Worm (Caenorhabditis elegans) whole organism, L3 larva: ENCODE results near the gene Y62H9A.13.
A peak's percentile ranks its signal among the peaks of the same experiment; 100 is the strongest.

Source experiments
- ZK546.5 ChIP-seq: sonication (generic microtip); optimal IDR thresholded peaks from 2 replicates; lab custom pipeline; 2017; ENCODE audit warnings: missing biosample characterization, missing genetic modification characterization
- aly-2 ChIP-seq: fragments of 150-350 bp; optimal IDR thresholded peaks from 2 replicates; lab custom pipeline; 2014; ENCODE audit warnings: missing biosample characterization, missing genetic modification characterization
- ceh-16 ChIP-seq: sonication (generic microtip); optimal IDR thresholded peaks from 2 replicates; lab custom pipeline; 2017; ENCODE audit warnings: missing biosample characterization, missing genetic modification characterization
- ceh-28 ChIP-seq: fragments of 150-350 bp; optimal IDR thresholded peaks from 2 replicates; lab custom pipeline; 2014; ENCODE audit warnings: missing biosample characterization, missing genetic modification reagents, missing genetic modification characterization
- ceh-82 ChIP-seq: fragments of 150-350 bp; optimal IDR thresholded peaks from 2 replicates; lab custom pipeline; 2014; ENCODE audit warnings: missing biosample characterization, missing genetic modification characterization
- daf-12 ChIP-seq: fragments of 150-350 bp; optimal IDR thresholded peaks from 2 replicates; lab custom pipeline; 2014; ENCODE audit warnings: missing biosample characterization, missing genetic modification reagents, missing genetic modification characterization
- egl-27 ChIP-seq: sonication (generic microtip); optimal IDR thresholded peaks from 4 replicates; lab custom pipeline; 2017; ENCODE audit warnings: missing biosample characterization, missing genetic modification reagents, missing genetic modification characterization
- egl-5 ChIP-seq: fragments of 150-350 bp; optimal IDR thresholded peaks from 2 replicates; lab custom pipeline; 2017; ENCODE audit warnings: missing biosample characterization, missing genetic modification reagents, missing genetic modification characterization, inconsistent platforms
- elt-2 ChIP-seq: sonication (generic microtip); optimal IDR thresholded peaks from 2 replicates; lab custom pipeline; 2016; ENCODE audit warnings: missing genetic modification reagents, mild to moderate bottlenecking, missing genetic modification characterization, missing compliant biosample characterization
- elt-3 ChIP-seq, 3 experiments: fragments of 150-350 bp in 1 of 3; sonication (generic microtip) in 2 of 3; optimal IDR thresholded peaks; 2 replicates in 2 of 3; 4 replicates in 1 of 3; lab custom pipeline; 2014 to 2017; ENCODE audit warnings: missing biosample characterization in 3 of 3, missing genetic modification characterization in 3 of 3
- fkh-10 ChIP-seq: sonication (generic microtip); optimal IDR thresholded peaks from 2 replicates; lab custom pipeline; 2017; ENCODE audit warnings: missing biosample characterization, missing genetic modification reagents, missing genetic modification characterization
- hmg-11 ChIP-seq: sonication (generic microtip); optimal IDR thresholded peaks from 2 replicates; lab custom pipeline; 2016; ENCODE audit warnings: missing genetic modification characterization, missing compliant biosample characterization
- jun-1 ChIP-seq: fragments of 150-350 bp; optimal IDR thresholded peaks from 2 replicates; lab custom pipeline; 2014; ENCODE audit warnings: missing biosample characterization, missing genetic modification reagents, missing genetic modification characterization
- lin-15B ChIP-seq: fragments of 150-350 bp; optimal IDR thresholded peaks from 2 replicates; lab custom pipeline; 2014; ENCODE audit warnings: missing biosample characterization, missing genetic modification characterization
- lin-39 ChIP-seq: fragments of 150-350 bp; optimal IDR thresholded peaks from 2 replicates; lab custom pipeline; 2018; ENCODE audit warnings: missing biosample characterization, missing genetic modification reagents, missing genetic modification characterization
- lsy-12 ChIP-seq: sonication (generic microtip); optimal IDR thresholded peaks from 2 replicates; lab custom pipeline; 2016; ENCODE audit warnings: mild to moderate bottlenecking, missing genetic modification characterization, missing compliant biosample characterization
- mdl-1 ChIP-seq: fragments of 150-350 bp; optimal IDR thresholded peaks from 2 replicates; lab custom pipeline; 2014; ENCODE audit warnings: missing biosample characterization, missing genetic modification characterization
- nhr-23 ChIP-seq: fragments of 150-350 bp; optimal IDR thresholded peaks from 2 replicates; lab custom pipeline; 2014; ENCODE audit warnings: missing biosample characterization, missing genetic modification reagents, missing genetic modification characterization
- nhr-25 ChIP-seq: sonication (generic microtip); optimal IDR thresholded peaks from 2 replicates; lab custom pipeline; 2017; ENCODE audit warnings: missing biosample characterization, missing genetic modification characterization
- nhr-28 ChIP-seq: fragments of 150-350 bp; optimal IDR thresholded peaks from 2 replicates; lab custom pipeline; 2014; ENCODE audit warnings: missing biosample characterization, missing genetic modification characterization
- nhr-43 ChIP-seq: sonication (generic microtip); optimal IDR thresholded peaks from 2 replicates; lab custom pipeline; 2016; ENCODE audit warnings: mild to moderate bottlenecking, missing genetic modification characterization, missing compliant biosample characterization; ENCODE audit not compliant: poor library complexity, severe bottlenecking
- nhr-76 ChIP-seq: fragments of 150-350 bp; sonication (generic microtip); optimal IDR thresholded peaks from 5 replicates; lab custom pipeline; 2014; ENCODE audit warnings: missing biosample characterization, missing genetic modification characterization
- nhr-77 ChIP-seq: fragments of 150-350 bp; optimal IDR thresholded peaks from 2 replicates; lab custom pipeline; 2014; ENCODE audit warnings: missing biosample characterization, missing genetic modification characterization
- pha-4 ChIP-seq: fragments of 150-350 bp; optimal IDR thresholded peaks from 2 replicates; lab custom pipeline; 2014; ENCODE audit warnings: missing biosample characterization, missing genetic modification reagents, missing genetic modification characterization
- pqm-1 ChIP-seq: fragments of 150-350 bp; optimal IDR thresholded peaks from 2 replicates; lab custom pipeline; 2017; ENCODE audit warnings: missing biosample characterization, missing genetic modification characterization, inconsistent platforms
- sea-2 ChIP-seq: fragments of 150-350 bp; sonication (generic microtip); optimal IDR thresholded peaks from 4 replicates; lab custom pipeline; 2014; ENCODE audit warnings: missing biosample characterization, missing genetic modification reagents, missing genetic modification characterization
- skn-1 ChIP-seq: fragments of 150-350 bp; optimal IDR thresholded peaks from 2 replicates; lab custom pipeline; 2014; ENCODE audit warnings: missing biosample characterization, missing genetic modification characterization
- snpc-4 ChIP-seq: fragments of 150-350 bp; optimal IDR thresholded peaks from 2 replicates; lab custom pipeline; 2014; ENCODE audit warnings: missing biosample characterization, missing genetic modification characterization
- tbx-2 ChIP-seq: sonication (generic microtip); optimal IDR thresholded peaks from 2 replicates; lab custom pipeline; 2016; ENCODE audit warnings: mild to moderate bottlenecking, missing genetic modification characterization, missing compliant biosample characterization
- unc-39 ChIP-seq: sonication (generic microtip); optimal IDR thresholded peaks from 4 replicates; lab custom pipeline; 2017; ENCODE audit warnings: missing biosample characterization, missing genetic modification characterization
- unc-62 ChIP-seq: fragments of 150-350 bp; sonication (generic microtip); optimal IDR thresholded peaks from 4 replicates; lab custom pipeline; 2014; ENCODE audit warnings: missing biosample characterization, missing genetic modification reagents, missing genetic modification characterization
- ztf-11 ChIP-seq: fragments of 150-350 bp; optimal IDR thresholded peaks from 2 replicates; lab custom pipeline; 2014; ENCODE audit warnings: missing biosample characterization, missing genetic modification characterization
- ztf-4 ChIP-seq: fragments of 150-350 bp; optimal IDR thresholded peaks from 2 replicates; lab custom pipeline; 2014; ENCODE audit warnings: missing biosample characterization, missing genetic modification characterization

Y62H9A.13 gene

DNA sequence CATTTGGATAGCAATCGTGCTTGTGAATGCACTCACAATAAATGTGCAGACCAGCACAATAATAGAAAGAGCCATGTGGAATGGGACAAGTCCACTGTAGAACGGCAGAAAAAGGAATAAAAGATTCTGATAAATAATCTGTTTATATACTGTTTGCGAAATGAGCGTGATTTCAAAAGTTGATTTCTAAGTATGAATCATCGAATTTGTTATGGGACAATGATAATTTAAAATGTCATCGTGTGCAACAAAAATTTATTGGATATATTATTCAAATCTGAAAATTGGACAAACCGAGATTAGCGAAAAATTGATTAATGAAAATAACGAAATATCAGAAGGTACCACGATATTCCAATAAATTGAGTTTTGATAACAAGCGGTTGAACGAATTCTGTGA, 22.0 kb downstream of the Y62H9A.13 start, which contains the start of gene F55G7.5:
F55G7.5 (minus strand) TSS at position 101 of the 400 bp plus-strand sequence.
- TF ChIP-seq ZK546.5 (tag; lab: Kevin White, UChicago) (no peak), egl-27 (tag; lab: Kevin White, UChicago) (no peak), pqm-1 (tag; lab: Kevin White, UChicago) (no peak), unc-39 (tag; lab: Kevin White, UChicago) (no peak), fkh-10 (GFP tag; lab: Kevin White, UChicago) (no peak), tbx-2 (tag; lab: Kevin White, UChicago) (no peak)
- TF ChIP-seq, all 47 proteins: peak for 0

DNA sequence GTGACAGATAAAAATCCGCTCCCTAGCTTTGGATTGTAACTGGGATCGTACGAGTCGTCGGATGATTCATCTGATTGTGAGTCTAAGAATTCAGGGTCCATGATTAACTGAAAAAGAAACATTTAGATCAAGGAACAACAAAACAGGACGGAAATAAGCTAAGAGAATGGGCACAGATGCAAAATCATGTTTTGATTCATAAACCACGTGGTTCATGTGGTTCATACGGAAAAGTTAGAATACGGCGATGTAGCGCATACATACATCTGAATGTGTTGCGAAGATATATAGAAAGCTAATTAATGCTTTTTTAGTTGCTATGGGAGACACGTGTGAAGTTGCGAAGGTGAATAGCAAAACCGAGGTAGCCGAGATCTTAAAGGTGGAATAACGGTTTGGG, 25.1 kb downstream of the Y62H9A.13 start, which contains the start of gene F55G7.3:
F55G7.3 (minus strand) TSS at position 101 of the 400 bp plus-strand sequence.
- TF ChIP-seq nhr-23 (tag; lab: Kevin White, UChicago) (no peak), ztf-4 (tag; lab: Kevin White, UChicago) (no peak), fkh-10 (GFP tag; lab: Kevin White, UChicago) (no peak), jun-1 (no peak), ceh-16 (no peak), daf-12 (tag; lab: Kevin White, UChicago) (no peak), nhr-77 (tag; lab: Kevin White, UChicago) (no peak), egl-5 (tag; lab: Kevin White, UChicago) (no peak), lsy-12 (tag; lab: Kevin White, UChicago) (no peak)
- TF ChIP-seq, all 47 proteins: peak for 0

DNA sequence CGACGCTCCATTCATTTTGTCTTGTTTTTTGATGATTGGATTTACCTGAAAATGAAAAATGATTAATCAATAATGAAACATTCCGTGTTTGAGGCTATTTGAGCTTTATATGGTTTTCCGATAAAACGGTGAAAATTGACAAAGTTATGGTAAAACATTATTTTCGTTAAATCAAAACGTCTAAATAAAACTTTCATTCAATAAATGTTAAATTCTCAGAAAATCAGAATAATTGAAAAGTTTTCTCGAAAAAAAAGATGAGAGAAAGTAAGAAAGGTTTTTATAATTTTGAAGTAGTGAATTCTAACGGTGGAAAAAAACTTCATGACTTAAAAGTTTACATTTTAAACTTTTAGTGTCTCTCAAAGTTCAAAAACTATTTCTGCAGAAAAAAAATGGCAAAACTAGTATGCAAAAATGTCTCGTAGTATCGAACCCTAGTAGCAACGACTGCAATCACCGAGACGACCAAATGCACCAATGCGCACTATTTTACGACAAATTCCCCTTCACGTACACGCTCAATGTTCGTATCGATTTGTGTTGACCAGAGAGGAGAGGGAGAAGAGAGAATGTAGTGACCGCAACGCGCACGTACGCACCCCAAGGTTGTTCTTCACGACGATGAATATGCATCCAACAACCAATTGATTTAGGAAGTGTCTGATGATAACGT, 30.1 kb downstream of the Y62H9A.13 start, which contains the start of gene nfya-1:
nfya-1 (minus strand) TSS at position 51 of the 676 bp plus-strand sequence.
- no peak for TF ChIP-seq unc-39 (tag; lab: Kevin White, UChicago)
- no peak for TF ChIP-seq daf-12 (tag; lab: Kevin White, UChicago)
- TF ChIP-seq tbx-2 (tag; lab: Kevin White, UChicago), result no peak
- TF ChIP-seq elt-2 (tag; lab: Kevin White, UChicago), result peak; percentile 27
- TF ChIP-seq ceh-28 (tag; lab: Kevin White, UChicago), result peak; percentile 80
- TF ChIP-seq ceh-82 (tag; lab: Kevin White, UChicago), result no peak
- peak; percentile 16 for TF ChIP-seq pqm-1 (tag; lab: Kevin White, UChicago)
- peak; percentile 19 for TF ChIP-seq nhr-23 (tag; lab: Kevin White, UChicago)
- TF ChIP-seq nhr-77 (tag; lab: Kevin White, UChicago), result no peak
- peak; percentile 27 for TF ChIP-seq snpc-4 (tag; lab: Kevin White, UChicago)
- no peak for TF ChIP-seq ztf-11 (tag; lab: Kevin White, UChicago)
- peak; percentile 62 for TF ChIP-seq nhr-25 (tag; lab: Kevin White, UChicago)
- peak; percentile 38 for TF ChIP-seq skn-1 (tag; lab: Kevin White, UChicago)
- peak; percentile 42 for TF ChIP-seq lin-39 (tag; lab: Kevin White, UChicago)
- no peak for TF ChIP-seq aly-2 (tag; lab: Kevin White, UChicago)
- TF ChIP-seq pha-4 (tag; lab: Kevin White, UChicago), result peak; percentile 68
- no peak for TF ChIP-seq fkh-10 (GFP tag; lab: Kevin White, UChicago)
- no peak for TF ChIP-seq nhr-28 (tag; lab: Kevin White, UChicago)
- no peak for TF ChIP-seq egl-27 (tag; lab: Kevin White, UChicago)
- peak; percentile 17 for TF ChIP-seq lin-15B
- TF ChIP-seq elt-3 (tag; optimal IDR thresholded peaks at IDR 0.05; lab: Kevin White, UChicago), result no peak
- TF ChIP-seq hmg-11, result peak; percentile 81
- TF ChIP-seq nhr-43 (tag; lab: Kevin White, UChicago), result peak; percentile 34
- peak; percentile 53 for TF ChIP-seq egl-5 (tag; lab: Kevin White, UChicago)
- TF ChIP-seq unc-62, result no peak
- TF ChIP-seq lsy-12 (tag; lab: Kevin White, UChicago), result no peak
- TF ChIP-seq nhr-76 (tag; lab: Kevin White, UChicago), result no peak
- no peak for TF ChIP-seq sea-2 (GFP tag; lab: Kevin White, UChicago)
- no peak for TF ChIP-seq mdl-1
